Worm (Caenorhabditis elegans): ENCODE results near the gene swsn-3.

Gene swsn-3

ce11 chrIII:2805084-2805483, 36.6 kb upstream of the swsn-3 start, which contains the start of gene Y71H2AM.3:
TSS of gene Y71H2AM.3 (plus strand) at chrIII:2805430.
- TF ChIP-seq ceh-34 (tag; optimal IDR thresholded peaks at IDR 0.05) = no peak
- TF ChIP-seq unc-42 (tag; optimal IDR thresholded peaks at IDR 0.05) = peak; percentile 52
- TF ChIP-seq nfya-1 (tag; optimal IDR thresholded peaks at IDR 0.05) = peak; percentile 9

- TF ChIP-seq hlh-30 (tag; optimal IDR thresholded peaks at IDR 0.05; ENCODE audit: insufficient read depth) (peak; percentile 95), dmd-4 (tag; optimal IDR thresholded peaks at IDR 0.05; ENCODE audit: borderline replicate concordance) (no peak), pag-3 (tag; optimal IDR thresholded peaks at IDR 0.05; ENCODE audit: borderline replicate concordance) (no peak)
Measured at ce11 chrIII:2804461-2804860, 36.0 kb upstream of the swsn-3 start.

ce11 chrIII:2801800-2802515, 33.5 kb upstream of the swsn-3 start, which contains the start of the genes twk-45 and Y71H2AM.25:
TSS of gene twk-45 (minus strand) at chrIII:2801900.
TSS of gene Y71H2AM.25 (plus strand) at chrIII:2802465.
- TF ChIP-seq elt-2 (tag; optimal IDR thresholded peaks at IDR 0.05) (no peak), ceh-6 (GFP tag; optimal IDR thresholded peaks at IDR 0.05) (no peak), ref-2 (tag; optimal IDR thresholded peaks at IDR 0.05) (no peak)

- TF ChIP-seq ceh-34 (tag; optimal IDR thresholded peaks at IDR 0.05) = no peak
Measured at ce11 chrIII:2800743-2801142, 32.3 kb upstream of the swsn-3 start.

ce11 chrIII:2795442-2796023, 27.1 kb upstream of the swsn-3 start:
- TF ChIP-seq ttx-3 (tag; optimal IDR thresholded peaks at IDR 0.05) = no peak

- TF ChIP-seq ztf-16 (tag; optimal IDR thresholded peaks at IDR 0.05) = no peak
- no peak for TF ChIP-seq ceh-2 (tag; optimal IDR thresholded peaks at IDR 0.05)
- no peak for TF ChIP-seq lin-11 (tag; optimal IDR thresholded peaks at IDR 0.05)
- TF ChIP-seq ceh-14 (tag; optimal IDR thresholded peaks at IDR 0.05) = no peak
- no peak for TF ChIP-seq pag-3 (tag; optimal IDR thresholded peaks at IDR 0.05; ENCODE audit: borderline replicate concordance)
- peak; percentile 95 for TF ChIP-seq nfya-1 (tag; optimal IDR thresholded peaks at IDR 0.05)
- TF ChIP-seq sdc-2 (tag; optimal IDR thresholded peaks at IDR 0.05) = no peak
- no peak for TF ChIP-seq pha-4 (tag; optimal IDR thresholded peaks at IDR 0.05)
- TF ChIP-seq odd-2 (tag; optimal IDR thresholded peaks at IDR 0.05) = no peak
Measured at ce11 chrIII:2794057-2794456, 25.6 kb upstream of the swsn-3 start.

- TF ChIP-seq pat-9 (tag; optimal IDR thresholded peaks at IDR 0.05) (no peak), eyg-1 (tag; optimal IDR thresholded peaks at IDR 0.05) (no peak), unc-55 (GFP tag; optimal IDR thresholded peaks at IDR 0.05) (no peak), hlh-8 (tag; optimal IDR thresholded peaks at IDR 0.05) (no peak), K02D7.2 (tag; optimal IDR thresholded peaks at IDR 0.05) (no peak), sdc-2 (tag; optimal IDR thresholded peaks at IDR 0.05) (no peak), C38D4.7 (GFP tag; optimal IDR thresholded peaks at IDR 0.05) (no peak), dmd-4 (tag; optimal IDR thresholded peaks at IDR 0.05; ENCODE audit: borderline replicate concordance) (no peak), K09A11.1 (tag; optimal IDR thresholded peaks at IDR 0.05; ENCODE audit: insufficient read depth) (no peak), pha-2 (tag; optimal IDR thresholded peaks at IDR 0.05) (no peak), hlh-6 (tag; optimal IDR thresholded peaks at IDR 0.05) (no peak), elt-2 (tag; optimal IDR thresholded peaks at IDR 0.05) (no peak), ets-4 (tag; optimal IDR thresholded peaks at IDR 0.05) (no peak), ceh-22 (tag; optimal IDR thresholded peaks at IDR 0.05) (no peak), ceh-6 (GFP tag; optimal IDR thresholded peaks at IDR 0.05) (no peak), ceh-18 (tag; optimal IDR thresholded peaks at IDR 0.05) (no peak)
Measured at ce11 chrIII:2787979-2788491, 19.6 kb upstream of the swsn-3 start, which contains the start of gene tbcc-1. TSS of gene tbcc-1 (plus strand) at chrIII:2788441.

Measured in whole organism, late embryonic.